Fruit fly (Drosophila melanogaster) whole organism, embryonic: ENCODE measurements around the gene Noa36.

ENCODE experiments used
- Bdp1 ChIP-seq: fragments of 200-800 bp; sonication (Bioruptor generic); optimal IDR thresholded peaks from 3 replicates; lab custom pipeline; 2016; ENCODE audit warnings: missing biosample characterization, missing genetic modification characterization
- CG10959 ChIP-seq: fragments of 200-800 bp; sonication (Bioruptor generic); IDR thresholded peaks from 2 replicates; pipeline ENCODE4 v1.3.6; 2022; ENCODE audit warnings: missing biosample characterization, missing genetic modification characterization
- CG1233 ChIP-seq: fragments of 200-800 bp; sonication (Bioruptor generic); optimal IDR thresholded peaks from 4 replicates; lab custom pipeline; 2018; ENCODE audit warnings: missing biosample characterization, mild to moderate bottlenecking, missing genetic modification characterization
- CG13624 ChIP-seq: fragments of 200-800 bp; sonication (Bioruptor generic); optimal IDR thresholded peaks from 2 replicates; lab custom pipeline; 2016; ENCODE audit warnings: missing biosample characterization, missing genetic modification characterization
- CG13775 ChIP-seq: fragments of 200-800 bp; sonication (Bioruptor generic); optimal IDR thresholded peaks from 3 replicates; lab custom pipeline; 2017; ENCODE audit warnings: missing biosample characterization, mild to moderate bottlenecking, missing genetic modification characterization
- CG13894 ChIP-seq: fragments of 200-800 bp; sonication (Bioruptor generic); optimal IDR thresholded peaks from 3 replicates; lab custom pipeline; 2018; ENCODE audit warnings: missing biosample characterization, mild to moderate bottlenecking, missing genetic modification characterization, moderate library complexity
- CG15073 ChIP-seq: fragments of 200-800 bp; sonication (Bioruptor generic); optimal IDR thresholded peaks from 2 replicates; lab custom pipeline; 2016; ENCODE audit warnings: missing biosample characterization, missing genetic modification characterization
- CG1603 ChIP-seq: fragments of 200-800 bp; sonication (Bioruptor generic); optimal IDR thresholded peaks from 2 replicates; lab custom pipeline; 2019; ENCODE audit warnings: missing biosample characterization, mild to moderate bottlenecking, missing genetic modification characterization, moderate library complexity
- CG17186 ChIP-seq: fragments of 200-800 bp; sonication (Bioruptor generic); optimal IDR thresholded peaks from 3 replicates; lab custom pipeline; 2017; ENCODE audit warnings: missing biosample characterization, missing genetic modification reagents, missing genetic modification characterization
- CG1792 ChIP-seq: fragments of 200-800 bp; sonication (Bioruptor generic); optimal IDR thresholded peaks from 2 replicates; lab custom pipeline; 2016; ENCODE audit warnings: missing biosample characterization, missing genetic modification characterization
- CG2678 ChIP-seq: fragments of 200-800 bp; sonication (Bioruptor generic); optimal IDR thresholded peaks from 3 replicates; lab custom pipeline; 2019; ENCODE audit warnings: missing biosample characterization, mild to moderate bottlenecking, missing genetic modification characterization, moderate library complexity
- CG2889 ChIP-seq: fragments of 200-800 bp; sonication (Bioruptor generic); IDR thresholded peaks from 3 replicates; pipeline ENCODE4 v1.3.6; 2022; ENCODE audit warnings: missing biosample characterization, missing genetic modification characterization
- CG32767 ChIP-seq: fragments of 200-800 bp; sonication (Bioruptor generic); IDR thresholded peaks from 2 replicates; pipeline ENCODE4 v1.3.6; 2022; ENCODE audit warnings: missing biosample characterization, missing genetic modification characterization
- CG32772 ChIP-seq: fragments of 200-800 bp; sonication (Bioruptor generic); IDR thresholded peaks from 2 replicates; pipeline ENCODE4 v1.3.6; 2022; ENCODE audit warnings: missing biosample characterization, missing genetic modification characterization
- CG3281 ChIP-seq: fragments of 200-800 bp; sonication (Bioruptor generic); optimal IDR thresholded peaks from 3 replicates; lab custom pipeline; 2017; ENCODE audit warnings: missing biosample characterization, mild to moderate bottlenecking, missing genetic modification characterization
- CG3847 ChIP-seq: fragments of 200-800 bp; sonication (Bioruptor generic); IDR thresholded peaks from 2 replicates; pipeline ENCODE4 v1.3.6; 2022; ENCODE audit warnings: missing biosample characterization, missing genetic modification characterization
- CG4854 ChIP-seq: fragments of 200-800 bp; sonication (Bioruptor generic); optimal IDR thresholded peaks from 2 replicates; lab custom pipeline; 2016; ENCODE audit warnings: missing biosample characterization, missing genetic modification characterization, inconsistent platforms
- CTCF ChIP-seq: fragments of 200-800 bp; sonication (Bioruptor generic); optimal IDR thresholded peaks from 2 replicates; lab custom pipeline; 2017; ENCODE audit warnings: missing biosample characterization, mild to moderate bottlenecking, missing genetic modification characterization, moderate library complexity
- Chrac-16 ChIP-seq: fragments of 200-800 bp; sonication (Bioruptor generic); optimal IDR thresholded peaks from 3 replicates; lab custom pipeline; 2016; ENCODE audit warnings: missing biosample characterization, missing genetic modification characterization
- CkIIα-i1 ChIP-seq: fragments of 200-800 bp; sonication (Bioruptor generic); IDR thresholded peaks from 2 replicates; pipeline ENCODE4 v1.3.6; 2022; ENCODE audit warnings: missing biosample characterization, missing genetic modification characterization
- D19B ChIP-seq: fragments of 200-800 bp; sonication (Bioruptor generic); optimal IDR thresholded peaks from 2 replicates; lab custom pipeline; 2017; ENCODE audit warnings: missing biosample characterization, mild to moderate bottlenecking, missing genetic modification characterization
- Dek ChIP-seq: fragments of 200-800 bp; sonication (Bioruptor generic); optimal IDR thresholded peaks from 3 replicates; lab custom pipeline; 2019; ENCODE audit warnings: missing biosample characterization, mild to moderate bottlenecking, missing genetic modification characterization, moderate library complexity
- Doc2 ChIP-seq: fragments of 200-800 bp; sonication (Bioruptor generic); IDR thresholded peaks from 2 replicates; pipeline ENCODE4 v1.3.6; 2022; ENCODE audit warnings: missing biosample characterization, missing genetic modification characterization
- E2f1 ChIP-seq: fragments of 200-800 bp; sonication (Bioruptor generic); IDR thresholded peaks from 2 replicates; pipeline ENCODE4 v1.3.6; 2022; ENCODE audit warnings: missing biosample characterization, missing genetic modification characterization
- E2f2 ChIP-seq: fragments of 200-800 bp; sonication (Bioruptor generic); IDR thresholded peaks from 2 replicates; pipeline ENCODE4 v1.3.6; 2022; ENCODE audit warnings: missing biosample characterization, missing genetic modification characterization
- ERR ChIP-seq: fragments of 200-800 bp; sonication (Bioruptor generic); optimal IDR thresholded peaks from 2 replicates; lab custom pipeline; 2016; ENCODE audit warnings: missing biosample characterization, missing genetic modification characterization
- Eip74EF ChIP-seq, 2 experiments: fragments of 200-800 bp in 1 of 2; fragments of >200 bp in 1 of 2; sonication (Bioruptor generic) in 1 of 2; optimal IDR thresholded peaks; 2 replicates each; lab custom pipeline; 2017 to 2019; ENCODE audit warnings: missing biosample characterization in 2 of 2, missing genetic modification characterization in 2 of 2, mild to moderate bottlenecking in 1 of 2, moderate library complexity in 1 of 2
- H15 ChIP-seq: fragments of 200-800 bp; sonication (Bioruptor generic); IDR thresholded peaks from 3 replicates; pipeline ENCODE4 v1.3.6; 2022; ENCODE audit warnings: missing biosample characterization, missing genetic modification characterization
- HmgD ChIP-seq: fragments of 200-800 bp; sonication (Bioruptor generic); optimal IDR thresholded peaks from 3 replicates; lab custom pipeline; 2016; ENCODE audit warnings: missing biosample characterization, missing genetic modification characterization
- Mes4 ChIP-seq: fragments of 200-800 bp; sonication (Bioruptor generic); optimal IDR thresholded peaks from 2 replicates; lab custom pipeline; 2016; ENCODE audit warnings: missing biosample characterization, missing genetic modification characterization
- NC2α ChIP-seq: fragments of 200-800 bp; sonication (Bioruptor generic); optimal IDR thresholded peaks from 2 replicates; lab custom pipeline; 2016; ENCODE audit warnings: missing biosample characterization, missing genetic modification characterization
- NC2β ChIP-seq: fragments of 200-800 bp; sonication (Bioruptor generic); optimal IDR thresholded peaks from 2 replicates; lab custom pipeline; 2016; ENCODE audit warnings: missing biosample characterization, missing genetic modification characterization
- al ChIP-seq: fragments of 200-800 bp; sonication (Bioruptor generic); IDR thresholded peaks from 2 replicates; pipeline ENCODE4 v1.3.6; 2022; ENCODE audit warnings: missing biosample characterization, missing genetic modification characterization
- bbx ChIP-seq: fragments of 200-800 bp; sonication (Bioruptor generic); IDR thresholded peaks from 2 replicates; pipeline ENCODE4 v1.3.6; 2022; ENCODE audit warnings: missing biosample characterization, missing genetic modification characterization; ENCODE audit not compliant: partially characterized antibody
- chinmo ChIP-seq: fragments of 200-800 bp; sonication (Bioruptor generic); IDR thresholded peaks from 4 replicates; pipeline ENCODE4 v1.3.6; 2022; ENCODE audit warnings: missing biosample characterization, missing genetic modification characterization; ENCODE audit not compliant: partially characterized antibody
- croc ChIP-seq: fragments of 200-800 bp; sonication (Bioruptor generic); conservative IDR thresholded peaks from 3 replicates; pipeline ENCODE4 v1.3.6; 2022; ENCODE audit warnings: missing biosample characterization, missing genetic modification characterization
- fd3F ChIP-seq: fragments of 200-800 bp; sonication (Bioruptor generic); optimal IDR thresholded peaks from 2 replicates; lab custom pipeline; 2018; ENCODE audit warnings: missing biosample characterization, mild to moderate bottlenecking, missing genetic modification characterization, moderate library complexity
- ftz-f1 ChIP-seq: fragments of 200-800 bp; sonication (Bioruptor generic); optimal IDR thresholded peaks from 2 replicates; lab custom pipeline; 2016; ENCODE audit warnings: missing biosample characterization, missing genetic modification characterization
- gem ChIP-seq: fragments of 200-800 bp; sonication (Bioruptor generic); optimal IDR thresholded peaks from 2 replicates; lab custom pipeline; 2019; ENCODE audit warnings: missing biosample characterization, mild to moderate bottlenecking, missing genetic modification characterization, moderate library complexity
- gsb ChIP-seq: fragments of 200-800 bp; sonication (Bioruptor generic); IDR thresholded peaks from 2 replicates; pipeline ENCODE4 v1.3.6; 2022; ENCODE audit warnings: missing biosample characterization, missing genetic modification characterization
- gsb-n ChIP-seq: fragments of 200-800 bp; sonication (Bioruptor generic); optimal IDR thresholded peaks from 3 replicates; lab custom pipeline; 2018; ENCODE audit warnings: missing biosample characterization, mild to moderate bottlenecking, missing genetic modification characterization
- inv ChIP-seq: fragments of 200-800 bp; sonication (Bioruptor generic); IDR thresholded peaks from 2 replicates; pipeline ENCODE4 v1.3.6; 2022; ENCODE audit warnings: missing biosample characterization, missing genetic modification characterization; ENCODE audit not compliant: partially characterized antibody
- jumu ChIP-seq: fragments of 200-800 bp; sonication (Bioruptor generic); optimal IDR thresholded peaks from 3 replicates; lab custom pipeline; 2016; ENCODE audit warnings: missing biosample characterization, missing genetic modification characterization
- ken ChIP-seq: fragments of 200-800 bp; sonication (Bioruptor generic); IDR thresholded peaks from 3 replicates; pipeline ENCODE4 v1.3.6; 2022; ENCODE audit warnings: missing biosample characterization, missing genetic modification characterization
- lov ChIP-seq, 2 experiments: fragments of 200-800 bp in 1 of 2; fragments of >200 bp in 1 of 2; sonication (Bioruptor generic) in 1 of 2; IDR thresholded peaks in 1 of 2; optimal IDR thresholded peaks in 1 of 2; 2 replicates in 1 of 2; 3 replicates in 1 of 2; pipeline versions ENCODE4 v1.3.6 to Lab custom; 2017 to 2022; ENCODE audit warnings: missing biosample characterization in 1 of 2, missing genetic modification characterization in 1 of 2
- prd ChIP-seq, 3 experiments: fragments of >200 bp in 2 of 3; fragments of 200-800 bp in 1 of 3; sonication (Bioruptor generic) in 1 of 3; optimal IDR thresholded peaks in 2 of 3; IDR thresholded peaks in 1 of 3; 2 replicates in 2 of 3; 3 replicates in 1 of 3; pipeline versions ENCODE4 v1.3.6 to Lab custom; 2017 to 2022; ENCODE audit warnings: missing biosample characterization in 1 of 3, missing genetic modification characterization in 1 of 3
- slou ChIP-seq: fragments of 200-800 bp; sonication (Bioruptor generic); optimal IDR thresholded peaks from 3 replicates; lab custom pipeline; 2016; ENCODE audit warnings: missing biosample characterization, missing genetic modification characterization
- so ChIP-seq: fragments of 200-800 bp; sonication (Bioruptor generic); IDR thresholded peaks from 3 replicates; pipeline ENCODE4 v1.3.6; 2022; ENCODE audit warnings: missing biosample characterization, missing genetic modification characterization
- tin ChIP-seq: fragments of 200-800 bp; sonication (Bioruptor generic); optimal IDR thresholded peaks from 3 replicates; lab custom pipeline; 2016; ENCODE audit warnings: missing biosample characterization, missing genetic modification characterization
- tup ChIP-seq: fragments of 200-800 bp; sonication (Bioruptor generic); optimal IDR thresholded peaks from 2 replicates; lab custom pipeline; 2016; ENCODE audit warnings: missing biosample characterization, mild to moderate bottlenecking, missing genetic modification characterization, moderate library complexity
- twi ChIP-seq: fragments of 200-800 bp; optimal IDR thresholded peaks from 2 replicates; lab custom pipeline; 2019; ENCODE audit warnings: missing biosample characterization, mild to moderate bottlenecking, missing genetic modification characterization, moderate library complexity

The Noa36 gene

dm6 chr3R:28590462-28590861, 8.6 kb downstream of the Noa36 start (continued):
- peak; percentile 58; the same call in 1 of the 3 replicates for TF ChIP-seq so (GFP tag; lab: Robert Waterston, UW)
- TF ChIP-seq tup (GFP tag; lab: Kevin White, UChicago), result peak; percentile 15
- TF ChIP-seq Mes4 (GFP tag; lab: Kevin White, UChicago), result no peak
- no peak for TF ChIP-seq H15 (GFP tag; lab: Robert Waterston, UW)
- no peak for TF ChIP-seq prd (optimal IDR thresholded peaks at IDR 0.05; lab: Kevin White, UChicago)
- TF ChIP-seq prd (GFP tag; IDR thresholded peaks at IDR 0.05; lab: Robert Waterston, UW), result no peak
- TF ChIP-seq E2f2 (GFP tag; lab: Robert Waterston, UW), result no peak
- TF ChIP-seq Bdp1 (GFP tag; lab: Kevin White, UChicago), result no peak
- TF ChIP-seq CTCF (GFP tag; lab: Kevin White, UChicago), result no peak
- TF ChIP-seq twi (tag; lab: Kevin White, UChicago), result peak; percentile 22
- no peak for TF ChIP-seq NC2β (GFP tag; lab: Kevin White, UChicago)
- TF ChIP-seq Doc2 (GFP tag; lab: Robert Waterston, UW), result no peak
- TF ChIP-seq CG3281, result no peak
- TF ChIP-seq CkIIα-i1 (GFP tag; lab: Robert Waterston, UW), result no peak
- no peak for TF ChIP-seq CG3847
- TF ChIP-seq ftz-f1 (GFP tag; lab: Kevin White, UChicago), result no peak
- no peak for TF ChIP-seq HmgD
- no peak for TF ChIP-seq ERR (GFP tag; lab: Kevin White, UChicago)
- peak; percentile 60 for TF ChIP-seq CG1603 (tag; lab: Kevin White, UChicago)
- TF ChIP-seq gsb-n (tag; lab: Kevin White, UChicago), result no peak
- peak in 1 of 2 experiments; percentile 31 for TF ChIP-seq Eip74EF (GFP tag; optimal IDR thresholded peaks at IDR 0.05; lab: Kevin White, UChicago)
- peak; percentile 6 for TF ChIP-seq fd3F (GFP tag; lab: Kevin White, UChicago)
- TF ChIP-seq CG15073 (GFP tag; lab: Kevin White, UChicago), result no peak
- TF ChIP-seq ken (GFP tag; lab: Robert Waterston, UW), result 0 out of 3 replicates have a peak, but pooled peaks have one; percentile 41
- TF ChIP-seq D19B (GFP tag; lab: Kevin White, UChicago), result no peak
- no peak for TF ChIP-seq bbx
- no peak for TF ChIP-seq E2f1 (GFP tag; lab: Robert Waterston, UW)
- no peak for TF ChIP-seq CG4854
- TF ChIP-seq gem, result peak; percentile 48
- no peak for TF ChIP-seq CG13624 (GFP tag; lab: Kevin White, UChicago)
- no peak for TF ChIP-seq Chrac-16 (GFP tag; lab: Kevin White, UChicago)
- TF ChIP-seq CG13775 (GFP tag; lab: Kevin White, UChicago), result no peak
- TF ChIP-seq lov (optimal IDR thresholded peaks at IDR 0.05; lab: Kevin White, UChicago), result no peak
- TF ChIP-seq lov (GFP tag; IDR thresholded peaks at IDR 0.05; lab: Robert Waterston, UW), result no peak
- TF ChIP-seq gsb (GFP tag; lab: Robert Waterston, UW), result 0 out of 2 replicates have a peak, but pooled peaks have one; percentile 14
- TF ChIP-seq croc (GFP tag; lab: Robert Waterston, UW), result no peak; the same call in 2 of the 3 replicates
- peak; percentile 12 for TF ChIP-seq CG17186 (GFP tag; lab: Kevin White, UChicago)
- no peak for TF ChIP-seq jumu (GFP tag; lab: Kevin White, UChicago)
- TF ChIP-seq inv (GFP tag; lab: Robert Waterston, UW), result no peak
- TF ChIP-seq CG1792 (GFP tag; lab: Kevin White, UChicago), result no peak
- TF ChIP-seq CG2678 (tag; lab: Kevin White, UChicago), result peak; percentile 62
- TF ChIP-seq chinmo (GFP tag; lab: Robert Waterston, UW), result no peak
- TF ChIP-seq al (GFP tag; lab: Robert Waterston, UW), result no peak
- no peak for TF ChIP-seq CG2889 (GFP tag; lab: Robert Waterston, UW)
- TF ChIP-seq Dek (tag; lab: Kevin White, UChicago), result no peak
- TF ChIP-seq CG10959, result no peak
- no peak for TF ChIP-seq CG13894 (tag; lab: Kevin White, UChicago)
- TF ChIP-seq slou (GFP tag; lab: Kevin White, UChicago), result no peak
- TF ChIP-seq tin, result no peak
- TF ChIP-seq CG1233 (GFP tag; lab: Kevin White, UChicago), result peak; percentile 27
- TF ChIP-seq CG32772, result no peak
- 0 out of 2 replicates have a peak, but pooled peaks have one; percentile 37 for TF ChIP-seq CG32767 (GFP tag; lab: Robert Waterston, UW)
- no peak for TF ChIP-seq NC2α (GFP tag; lab: Kevin White, UChicago)
